Worm (Caenorhabditis elegans) whole organism, L3 larva: Measurements from ENCODE around the gene picc-1.
A peak's percentile ranks its signal among the peaks of the same experiment; 100 is the strongest.
"Not testable (repeated sequence)": the region's sequence is repeated elsewhere in the genome, so short reads cannot be mapped to it uniquely, and the experiment has no call there.

Experiments used
- R02D3.7 ChIP-seq: fragments of 150-350 bp; optimal IDR thresholded peaks from 2 replicates; lab custom pipeline; 2014; ENCODE audit warnings: missing biosample characterization, missing genetic modification characterization
- ZK546.5 ChIP-seq: sonication (generic microtip); optimal IDR thresholded peaks from 2 replicates; lab custom pipeline; 2017; ENCODE audit warnings: missing biosample characterization, missing genetic modification characterization
- ceh-16 ChIP-seq: sonication (generic microtip); optimal IDR thresholded peaks from 2 replicates; lab custom pipeline; 2017; ENCODE audit warnings: missing biosample characterization, missing genetic modification characterization
- ceh-28 ChIP-seq: fragments of 150-350 bp; optimal IDR thresholded peaks from 2 replicates; lab custom pipeline; 2014; ENCODE audit warnings: missing biosample characterization, missing genetic modification reagents, missing genetic modification characterization
- ceh-82 ChIP-seq: fragments of 150-350 bp; optimal IDR thresholded peaks from 2 replicates; lab custom pipeline; 2014; ENCODE audit warnings: missing biosample characterization, missing genetic modification characterization
- ceh-9 ChIP-seq: sonication (generic microtip); optimal IDR thresholded peaks from 2 replicates; lab custom pipeline; 2018; ENCODE audit warnings: missing biosample characterization, missing genetic modification characterization
- daf-12 ChIP-seq: fragments of 150-350 bp; optimal IDR thresholded peaks from 2 replicates; lab custom pipeline; 2014; ENCODE audit warnings: missing biosample characterization, missing genetic modification reagents, missing genetic modification characterization
- egl-5 ChIP-seq: fragments of 150-350 bp; optimal IDR thresholded peaks from 2 replicates; lab custom pipeline; 2017; ENCODE audit warnings: missing biosample characterization, missing genetic modification reagents, missing genetic modification characterization, inconsistent platforms
- elt-2 ChIP-seq: sonication (generic microtip); optimal IDR thresholded peaks from 2 replicates; lab custom pipeline; 2016; ENCODE audit warnings: missing genetic modification reagents, mild to moderate bottlenecking, missing genetic modification characterization, missing compliant biosample characterization
- eor-1 ChIP-seq, 2 experiments: fragments of 150-350 bp; optimal IDR thresholded peaks; 2 replicates each; lab custom pipeline; 2014 to 2018; ENCODE audit warnings: missing biosample characterization in 2 of 2, missing genetic modification characterization in 2 of 2
- fkh-10 ChIP-seq: sonication (generic microtip); optimal IDR thresholded peaks from 2 replicates; lab custom pipeline; 2017; ENCODE audit warnings: missing biosample characterization, missing genetic modification reagents, missing genetic modification characterization
- fkh-2 ChIP-seq: fragments of 150-350 bp; optimal IDR thresholded peaks from 2 replicates; lab custom pipeline; 2014; ENCODE audit warnings: missing biosample characterization, missing genetic modification reagents, missing genetic modification characterization
- hmg-11 ChIP-seq: sonication (generic microtip); optimal IDR thresholded peaks from 2 replicates; lab custom pipeline; 2016; ENCODE audit warnings: missing genetic modification characterization, missing compliant biosample characterization
- lsy-12 ChIP-seq: sonication (generic microtip); optimal IDR thresholded peaks from 2 replicates; lab custom pipeline; 2016; ENCODE audit warnings: mild to moderate bottlenecking, missing genetic modification characterization, missing compliant biosample characterization
- mml-1 ChIP-seq: fragments of 150-350 bp; sonication (generic microtip); optimal IDR thresholded peaks from 3 replicates; lab custom pipeline; 2014; ENCODE audit warnings: missing biosample characterization, missing genetic modification characterization
- nhr-12 ChIP-seq: fragments of 150-350 bp; optimal IDR thresholded peaks from 2 replicates; lab custom pipeline; 2014; ENCODE audit warnings: missing biosample characterization, missing genetic modification characterization
- nhr-25 ChIP-seq: sonication (generic microtip); optimal IDR thresholded peaks from 2 replicates; lab custom pipeline; 2017; ENCODE audit warnings: missing biosample characterization, missing genetic modification characterization
- nhr-43 ChIP-seq: sonication (generic microtip); optimal IDR thresholded peaks from 2 replicates; lab custom pipeline; 2016; ENCODE audit warnings: mild to moderate bottlenecking, missing genetic modification characterization, missing compliant biosample characterization; ENCODE audit not compliant: poor library complexity, severe bottlenecking
- nhr-76 ChIP-seq: fragments of 150-350 bp; sonication (generic microtip); optimal IDR thresholded peaks from 5 replicates; lab custom pipeline; 2014; ENCODE audit warnings: missing biosample characterization, missing genetic modification characterization
- pha-4 ChIP-seq: fragments of 150-350 bp; optimal IDR thresholded peaks from 2 replicates; lab custom pipeline; 2014; ENCODE audit warnings: missing biosample characterization, missing genetic modification reagents, missing genetic modification characterization
- pqm-1 ChIP-seq: fragments of 150-350 bp; optimal IDR thresholded peaks from 2 replicates; lab custom pipeline; 2017; ENCODE audit warnings: missing biosample characterization, missing genetic modification characterization, inconsistent platforms
- skn-1 ChIP-seq: fragments of 150-350 bp; optimal IDR thresholded peaks from 2 replicates; lab custom pipeline; 2014; ENCODE audit warnings: missing biosample characterization, missing genetic modification characterization
- zag-1 ChIP-seq: fragments of 150-350 bp; optimal IDR thresholded peaks from 2 replicates; lab custom pipeline; 2014; ENCODE audit warnings: missing biosample characterization, missing genetic modification characterization
- ztf-11 ChIP-seq: fragments of 150-350 bp; optimal IDR thresholded peaks from 2 replicates; lab custom pipeline; 2014; ENCODE audit warnings: missing biosample characterization, missing genetic modification characterization
- ztf-4 ChIP-seq: fragments of 150-350 bp; optimal IDR thresholded peaks from 2 replicates; lab custom pipeline; 2014; ENCODE audit warnings: missing biosample characterization, missing genetic modification characterization

Gene picc-1

ce11 chrV:6053188-6053687, 34.4 kb downstream of the picc-1 start, which contains the start of gene seip-1 (continued):
- peak; percentile 55 for TF ChIP-seq nhr-25
- no peak for TF ChIP-seq zag-1 (tag; lab: Kevin White, UChicago)
- no peak for TF ChIP-seq ZK546.5 (tag; lab: Kevin White, UChicago)
- no peak for TF ChIP-seq nhr-12 (tag; lab: Kevin White, UChicago)
- peak; percentile 23 for TF ChIP-seq ceh-28 (tag; lab: Kevin White, UChicago)
- no peak for TF ChIP-seq mml-1 (tag; lab: Kevin White, UChicago)
- peak; percentile 25 for TF ChIP-seq lsy-12 (tag; lab: Kevin White, UChicago)
- TF ChIP-seq egl-5 (tag; lab: Kevin White, UChicago) = peak; percentile 41
- TF ChIP-seq fkh-10 (GFP tag; lab: Kevin White, UChicago) = peak; percentile 33
- no peak for TF ChIP-seq ztf-4 (tag; lab: Kevin White, UChicago)
- TF ChIP-seq ceh-9 (tag; lab: Kevin White, UChicago) = no peak

ce11 chrV:6055289-6055688, 36.5 kb downstream of the picc-1 start, which contains the start of gene srd-20:
Gene srd-20 (plus strand): TSS chrV:6055589.
- TF ChIP-seq egl-5 (tag; lab: Kevin White, UChicago) (no peak), nhr-76 (tag; lab: Kevin White, UChicago) (no peak)

ce11 chrV:6063330-6063729, 44.5 kb downstream of the picc-1 start, which contains the start of gene Y38A10A.2:
Gene Y38A10A.2 (minus strand): TSS chrV:6063430.
- no peak for TF ChIP-seq ztf-4 (tag; lab: Kevin White, UChicago)
- TF ChIP-seq skn-1 = no peak

- TF ChIP-seq eor-1 (tag; optimal IDR thresholded peaks at IDR 0.05; lab: Kevin White, UChicago) = no peak
- no peak for TF ChIP-seq ztf-11 (tag; lab: Kevin White, UChicago)
- TF ChIP-seq ceh-82 (tag; lab: Kevin White, UChicago) = no peak
- no peak for TF ChIP-seq mml-1 (tag; lab: Kevin White, UChicago)
- TF ChIP-seq hmg-11 (tag; lab: Kevin White, UChicago) = no peak
- TF ChIP-seq ztf-4 (tag; lab: Kevin White, UChicago) = no peak
- no peak for TF ChIP-seq ceh-16
- TF ChIP-seq pqm-1 (tag; lab: Kevin White, UChicago) = no peak
- no peak for TF ChIP-seq nhr-43 (tag; lab: Kevin White, UChicago)
- TF ChIP-seq pha-4 (tag; lab: Kevin White, UChicago) = no peak
- no peak for TF ChIP-seq daf-12
Observed at ce11 chrV:6067112-6067511, 48.3 kb downstream of the picc-1 start, which contains the start of gene srh-10. Gene srh-10 (minus strand): TSS chrV:6067140.

ce11 chrV:6069968-6070367, 51.2 kb downstream of the picc-1 start, which contains the start of gene fbxa-214:
Gene fbxa-214 (minus strand): TSS chrV:6070068.
- not testable (repeated sequence) for TF ChIP-seq fkh-2, elt-2, R02D3.7 (tag; lab: Kevin White, UChicago)
- TF ChIP-seq, all 47 proteins: peak for 0; not testable (repeated sequence) for 47
